Fruit fly (Drosophila melanogaster) whole organism, embryonic: ENCODE data around the gene CG33127.

Experiments
- ATbp ChIP-seq: fragments of 200-800 bp; sonication (Bioruptor generic); optimal IDR thresholded peaks from 2 replicates; lab custom pipeline; 2017; ENCODE audit warnings: missing biosample characterization, mild to moderate bottlenecking, missing genetic modification characterization, missing genetic modification reagents
- CG10654 ChIP-seq: fragments of 200-800 bp; sonication (Bioruptor generic); optimal IDR thresholded peaks from 2 replicates; lab custom pipeline; 2016; ENCODE audit warnings: missing biosample characterization, missing genetic modification characterization
- CG11504 ChIP-seq: fragments of 200-800 bp; sonication (Bioruptor generic); optimal IDR thresholded peaks from 3 replicates; lab custom pipeline; 2019; ENCODE audit warnings: missing biosample characterization, mild to moderate bottlenecking, missing genetic modification characterization, moderate library complexity
- CG12071 ChIP-seq: fragments of 200-800 bp; sonication (Bioruptor generic); optimal IDR thresholded peaks from 3 replicates; lab custom pipeline; 2018; ENCODE audit warnings: missing biosample characterization, mild to moderate bottlenecking, missing genetic modification characterization
- CG1529 ChIP-seq: fragments of 200-800 bp; sonication (Bioruptor generic); optimal IDR thresholded peaks from 3 replicates; lab custom pipeline; 2018; ENCODE audit warnings: missing biosample characterization, missing genetic modification characterization
- CG15514 ChIP-seq: fragments of 200-800 bp; sonication (Bioruptor generic); optimal IDR thresholded peaks from 3 replicates; lab custom pipeline; 2017; ENCODE audit warnings: missing biosample characterization, missing genetic modification characterization, mild to moderate bottlenecking, moderate library complexity, missing genetic modification reagents
- CG16863 ChIP-seq: fragments of 200-800 bp; sonication (Bioruptor generic); optimal IDR thresholded peaks from 3 replicates; lab custom pipeline; 2016; ENCODE audit warnings: missing biosample characterization, missing genetic modification characterization
- CG18011 ChIP-seq: fragments of 200-800 bp; sonication (Bioruptor generic); optimal IDR thresholded peaks from 2 replicates; lab custom pipeline; 2017; ENCODE audit warnings: missing biosample characterization, missing genetic modification characterization, mild to moderate bottlenecking, moderate library complexity, missing genotype
- CG4424 ChIP-seq: fragments of 200-800 bp; sonication (Bioruptor generic); optimal IDR thresholded peaks from 3 replicates; lab custom pipeline; 2016; ENCODE audit warnings: missing biosample characterization, missing genetic modification characterization
- CG4820 ChIP-seq: fragments of 200-800 bp; sonication (Bioruptor generic); optimal IDR thresholded peaks from 3 replicates; lab custom pipeline; 2016; ENCODE audit warnings: missing biosample characterization, missing genetic modification characterization
- CG6175 ChIP-seq: fragments of 200-800 bp; sonication (Bioruptor generic); IDR thresholded peaks from 3 replicates; pipeline ENCODE4 v1.3.6; 2022; ENCODE audit warnings: missing biosample characterization, missing genetic modification characterization
- CG6272 ChIP-seq: fragments of 200-800 bp; sonication (Bioruptor generic); IDR thresholded peaks from 2 replicates; pipeline ENCODE4 v1.3.6; 2022; ENCODE audit warnings: missing biosample characterization, missing genetic modification characterization
- CG6813 ChIP-seq: fragments of 200-800 bp; sonication (Bioruptor generic); optimal IDR thresholded peaks from 2 replicates; lab custom pipeline; 2017; ENCODE audit warnings: missing biosample characterization, missing genetic modification characterization, mild to moderate bottlenecking, moderate library complexity, missing genetic modification reagents
- CG7745 ChIP-seq: fragments of 200-800 bp; sonication (Bioruptor generic); optimal IDR thresholded peaks from 2 replicates; lab custom pipeline; 2018; ENCODE audit warnings: missing biosample characterization, mild to moderate bottlenecking, missing genetic modification characterization, moderate library complexity
- CG7839 ChIP-seq: fragments of 200-800 bp; sonication (Bioruptor generic); optimal IDR thresholded peaks from 3 replicates; lab custom pipeline; 2018; ENCODE audit warnings: missing biosample characterization, mild to moderate bottlenecking, missing genetic modification characterization, moderate library complexity
- CG8290 ChIP-seq, 3 experiments: fragments of 200-800 bp; sonication (Bioruptor generic); optimal IDR thresholded peaks; 2 replicates each; lab custom pipeline; 2016 to 2019; ENCODE audit warnings: missing biosample characterization in 3 of 3, missing genetic modification characterization in 3 of 3, mild to moderate bottlenecking in 2 of 3, moderate library complexity in 1 of 3
- CG9215 ChIP-seq: fragments of 200-800 bp; sonication (Bioruptor generic); IDR thresholded peaks from 2 replicates; pipeline ENCODE4 v1.3.6; 2022; ENCODE audit warnings: missing biosample characterization, missing genetic modification characterization
- Dfd ChIP-seq, 2 experiments: fragments of >200 bp; optimal IDR thresholded peaks; 2 replicates each; lab custom pipeline; 2017; ENCODE audit warnings: missing biosample characterization in 2 of 2, missing genetic modification characterization in 2 of 2
- Dip3 ChIP-seq: fragments of 200-800 bp; sonication (Bioruptor generic); optimal IDR thresholded peaks from 3 replicates; lab custom pipeline; 2016; ENCODE audit warnings: missing biosample characterization, missing genetic modification characterization
- E2f1 ChIP-seq: fragments of 200-800 bp; sonication (Bioruptor generic); IDR thresholded peaks from 2 replicates; pipeline ENCODE4 v1.3.6; 2022; ENCODE audit warnings: missing biosample characterization, missing genetic modification characterization
- HmgZ ChIP-seq: fragments of 200-800 bp; sonication (Bioruptor generic); optimal IDR thresholded peaks from 2 replicates; lab custom pipeline; 2018; ENCODE audit warnings: missing biosample characterization, mild to moderate bottlenecking, missing genetic modification characterization
- Hmx ChIP-seq: fragments of 200-800 bp; sonication (Bioruptor generic); optimal IDR thresholded peaks from 2 replicates; lab custom pipeline; 2016; ENCODE audit warnings: missing biosample characterization, missing genetic modification characterization
- Myb ChIP-seq: fragments of 200-800 bp; sonication (Bioruptor generic); optimal IDR thresholded peaks from 2 replicates; lab custom pipeline; 2016; ENCODE audit warnings: missing biosample characterization, missing genetic modification characterization
- NC2β ChIP-seq: fragments of 200-800 bp; sonication (Bioruptor generic); optimal IDR thresholded peaks from 2 replicates; lab custom pipeline; 2016; ENCODE audit warnings: missing biosample characterization, missing genetic modification characterization
- NFAT ChIP-seq: fragments of 200-800 bp; sonication (Bioruptor generic); IDR thresholded peaks from 2 replicates; pipeline ENCODE4 v1.3.6; 2022; ENCODE audit warnings: missing biosample characterization, missing genetic modification characterization
- Taf1 ChIP-seq: fragments of 200-800 bp; sonication (Bioruptor generic); IDR thresholded peaks from 2 replicates; pipeline ENCODE4 v1.3.6; 2022; ENCODE audit warnings: missing biosample characterization, missing genetic modification characterization
- amos ChIP-seq: fragments of 200-800 bp; sonication (Bioruptor generic); IDR thresholded peaks from 2 replicates; pipeline ENCODE4 v1.3.6; 2022; ENCODE audit warnings: missing biosample characterization, missing genetic modification characterization; ENCODE audit not compliant: partially characterized antibody
- btn ChIP-seq: fragments of 200-800 bp; sonication (Bioruptor generic); optimal IDR thresholded peaks from 2 replicates; lab custom pipeline; 2016; ENCODE audit warnings: missing biosample characterization, missing genetic modification characterization
- cg ChIP-seq: fragments of 200-800 bp; sonication (Bioruptor generic); optimal IDR thresholded peaks from 3 replicates; lab custom pipeline; 2019; ENCODE audit warnings: missing biosample characterization, mild to moderate bottlenecking, missing genetic modification characterization, moderate library complexity
- danr ChIP-seq: fragments of 200-800 bp; sonication (Bioruptor generic); IDR thresholded peaks from 2 replicates; pipeline ENCODE4 v1.3.6; 2022; ENCODE audit warnings: missing biosample characterization, missing genetic modification characterization
- dmrt11E ChIP-seq: fragments of 200-800 bp; sonication (Bioruptor generic); optimal IDR thresholded peaks from 3 replicates; lab custom pipeline; 2018; ENCODE audit warnings: missing biosample characterization, mild to moderate bottlenecking, missing genetic modification characterization, moderate library complexity
- exex ChIP-seq: fragments of 200-800 bp; sonication (Bioruptor generic); optimal IDR thresholded peaks from 4 replicates; lab custom pipeline; 2018; ENCODE audit warnings: missing biosample characterization, mild to moderate bottlenecking, missing genetic modification characterization, moderate library complexity
- fd3F ChIP-seq: fragments of 200-800 bp; sonication (Bioruptor generic); optimal IDR thresholded peaks from 2 replicates; lab custom pipeline; 2018; ENCODE audit warnings: missing biosample characterization, mild to moderate bottlenecking, missing genetic modification characterization, moderate library complexity
- ham ChIP-seq: fragments of 200-800 bp; sonication (Bioruptor generic); IDR thresholded peaks from 2 replicates; pipeline ENCODE4 v1.3.6; 2022; ENCODE audit warnings: missing biosample characterization, missing genetic modification characterization
- ind ChIP-seq: fragments of 200-800 bp; sonication (Bioruptor generic); optimal IDR thresholded peaks from 3 replicates; lab custom pipeline; 2016; ENCODE audit warnings: missing biosample characterization, missing genetic modification characterization
- ken ChIP-seq: fragments of 200-800 bp; sonication (Bioruptor generic); IDR thresholded peaks from 3 replicates; pipeline ENCODE4 v1.3.6; 2022; ENCODE audit warnings: missing biosample characterization, missing genetic modification characterization
- luna ChIP-seq: fragments of 200-800 bp; sonication (Bioruptor generic); optimal IDR thresholded peaks from 2 replicates; lab custom pipeline; 2016; ENCODE audit warnings: missing biosample characterization, missing genetic modification characterization
- nau ChIP-seq: fragments of 200-800 bp; sonication (Bioruptor generic); optimal IDR thresholded peaks from 3 replicates; lab custom pipeline; 2017; ENCODE audit warnings: missing biosample characterization, mild to moderate bottlenecking, missing genetic modification characterization, missing genetic modification reagents
- pb ChIP-seq: fragments of 200-800 bp; sonication (Bioruptor generic); optimal IDR thresholded peaks from 3 replicates; lab custom pipeline; 2016; ENCODE audit warnings: missing biosample characterization, missing genetic modification characterization
- pho ChIP-seq: fragments of 200-800 bp; sonication (Bioruptor generic); optimal IDR thresholded peaks from 2 replicates; lab custom pipeline; 2016; ENCODE audit warnings: missing biosample characterization, missing genetic modification characterization
- pzg ChIP-seq: fragments of 200-800 bp; sonication (Bioruptor generic); optimal IDR thresholded peaks from 3 replicates; lab custom pipeline; 2018; ENCODE audit warnings: missing biosample characterization, mild to moderate bottlenecking, missing genetic modification characterization, moderate library complexity
- ranshi ChIP-seq: fragments of 200-800 bp; sonication (Bioruptor generic); IDR thresholded peaks from 2 replicates; pipeline ENCODE4 v1.3.6; 2022; ENCODE audit warnings: missing biosample characterization, missing genetic modification characterization
- sc ChIP-seq, 3 experiments: fragments of >200 bp in 2 of 3; fragments of 200-800 bp in 1 of 3; sonication (Bioruptor generic) in 1 of 3; optimal IDR thresholded peaks; 2 replicates in 2 of 3; 3 replicates in 1 of 3; lab custom pipeline; 2017; ENCODE audit warnings: mild to moderate bottlenecking in 1 of 3, missing biosample characterization in 1 of 3, missing genetic modification characterization in 1 of 3, missing genetic modification reagents in 1 of 3
- shn ChIP-seq: fragments of 200-800 bp; sonication (Bioruptor generic); optimal IDR thresholded peaks from 3 replicates; lab custom pipeline; 2016; ENCODE audit warnings: missing biosample characterization, missing genetic modification characterization
- slp2 ChIP-seq: fragments of 200-800 bp; sonication (Bioruptor generic); optimal IDR thresholded peaks from 2 replicates; lab custom pipeline; 2016; ENCODE audit warnings: missing biosample characterization, missing genetic modification characterization
- sug ChIP-seq: fragments of 200-800 bp; optimal IDR thresholded peaks from 2 replicates; lab custom pipeline; 2019; ENCODE audit warnings: missing biosample characterization, mild to moderate bottlenecking, missing genetic modification characterization, moderate library complexity
- unpg ChIP-seq: fragments of 200-800 bp; sonication (Bioruptor generic); optimal IDR thresholded peaks from 3 replicates; lab custom pipeline; 2018; ENCODE audit warnings: missing biosample characterization, mild to moderate bottlenecking, missing genetic modification characterization, moderate library complexity
- usp ChIP-seq: fragments of >200 bp; optimal IDR thresholded peaks from 2 replicates; lab custom pipeline; 2017; ENCODE audit warnings: missing biosample characterization, missing genetic modification characterization
- vfl ChIP-seq: fragments of 200-800 bp; sonication (Bioruptor generic); optimal IDR thresholded peaks from 2 replicates; lab custom pipeline; 2016; ENCODE audit warnings: missing biosample characterization, missing genetic modification characterization
- zf30C ChIP-seq: fragments of 200-800 bp; sonication (Bioruptor generic); optimal IDR thresholded peaks from 3 replicates; lab custom pipeline; 2018; ENCODE audit warnings: missing biosample characterization, mild to moderate bottlenecking, missing genetic modification characterization

CG33127 gene

DNA sequence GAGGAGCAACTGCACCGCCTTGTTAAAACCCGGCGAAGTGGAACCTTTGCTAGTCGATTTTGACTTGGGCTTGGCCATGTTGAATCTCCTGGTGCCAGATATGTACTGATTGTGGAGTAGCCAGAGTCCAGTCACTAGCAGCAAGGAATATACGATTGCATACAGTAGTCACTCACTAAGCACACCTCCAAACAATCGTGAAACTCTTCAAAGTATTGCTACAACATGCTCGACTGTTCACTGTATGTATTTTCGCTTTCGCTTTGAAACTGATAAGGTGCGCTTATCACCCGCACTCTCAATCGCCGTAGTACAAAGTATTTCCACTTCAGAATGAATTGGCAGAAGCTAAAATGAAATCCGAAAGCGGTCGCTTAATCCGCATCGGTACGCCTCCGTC lies 35.5 kb upstream of the CG33127 start (continued):
- TF ChIP-seq Taf1 (GFP tag; lab: Robert Waterston, UW) (peak; percentile 75), danr (0 out of 2 replicates have a peak, but pooled peaks have one; percentile 29), shn (peak; percentile 41), slp2 (GFP tag; lab: Kevin White, UChicago) (peak; percentile 4), ATbp (GFP tag; lab: Kevin White, UChicago) (peak; percentile 45), NFAT (GFP tag; lab: Robert Waterston, UW) (peak; percentile 80), CG10654 (GFP tag; lab: Kevin White, UChicago) (peak; percentile 26), cg (GFP tag; lab: Kevin White, UChicago) (no peak), Dip3 (peak; percentile 77), E2f1 (GFP tag; lab: Robert Waterston, UW) (peak; percentile 69), dmrt11E (tag; lab: Kevin White, UChicago) (no peak), exex (tag; lab: Kevin White, UChicago) (peak; percentile 50), CG9215 (GFP tag; lab: Robert Waterston, UW) (0 out of 2 replicates have a peak, but pooled peaks have one; percentile 36), CG6175 (GFP tag; lab: Robert Waterston, UW) (0 out of 3 replicates have a peak, but pooled peaks have one; percentile 40), CG8290 (GFP tag; optimal IDR thresholded peaks at IDR 0.05; lab: Kevin White, UChicago) (no peak), CG8290 (tag; optimal IDR thresholded peaks at IDR 0.05; lab: Kevin White, UChicago) (peak in 1 of 2 experiments; percentile 97), vfl (GFP tag; lab: Kevin White, UChicago) (peak; percentile 61), CG18011 (GFP tag; lab: Kevin White, UChicago) (peak; percentile 24), sug (tag; lab: Kevin White, UChicago) (peak; percentile 68), CG1529 (GFP tag; lab: Kevin White, UChicago) (no peak), ken (GFP tag; lab: Robert Waterston, UW) (peak; percentile 77; the same call in 2 of the 3 replicates), CG12071 (GFP tag; lab: Kevin White, UChicago) (peak; percentile 67), CG6813 (peak; percentile 59), HmgZ (peak; percentile 91), Dfd (GFP tag; optimal IDR thresholded peaks at IDR 0.05; lab: Kevin White, UChicago) (no peak), nau (peak; percentile 44), pho (GFP tag; lab: Kevin White, UChicago) (peak; percentile 64), unpg (peak; percentile 63), CG4820 (GFP tag; lab: Kevin White, UChicago) (peak; percentile 37), amos (GFP tag; lab: Robert Waterston, UW) (no peak), fd3F (GFP tag; lab: Kevin White, UChicago) (peak; percentile 4), ranshi (peak; percentile 80), CG4424 (GFP tag; lab: Kevin White, UChicago) (peak; percentile 29), CG16863 (GFP tag; lab: Kevin White, UChicago) (no peak), CG11504 (tag; lab: Kevin White, UChicago) (peak; percentile 56), ind (peak; percentile 78), Myb (GFP tag; lab: Kevin White, UChicago) (peak; percentile 46), btn (GFP tag; lab: Kevin White, UChicago) (peak; percentile 29), CG6272 (peak; percentile 35; the same call in 1 of the 2 replicates), Hmx (GFP tag; lab: Kevin White, UChicago) (no peak), usp (GFP tag; lab: Kevin White, UChicago) (no peak), zf30C (GFP tag; lab: Kevin White, UChicago) (no peak), NC2β (GFP tag; lab: Kevin White, UChicago) (peak; percentile 43), CG7745 (no peak), CG15514 (GFP tag; lab: Kevin White, UChicago) (peak; percentile 79), CG7839 (tag; lab: Kevin White, UChicago) (peak; percentile 73), sc (optimal IDR thresholded peaks at IDR 0.05; lab: Kevin White, UChicago) (no peak), sc (GFP tag; optimal IDR thresholded peaks at IDR 0.05; lab: Kevin White, UChicago) (no peak), pb (peak; percentile 15), luna (GFP tag; lab: Kevin White, UChicago) (no peak), pzg (GFP tag; lab: Kevin White, UChicago) (peak; percentile 22), ham (GFP tag; lab: Robert Waterston, UW) (no peak; the same call in 1 of the 2 replicates)
